Worm (Caenorhabditis elegans) whole organism, mixed stage, embryonic: ENCODE measurements around the gene F25B5.3.

Experiments
- ceh-43 ChIP-seq: fragments of 200-800 bp; sonication (Bioruptor generic); optimal IDR thresholded peaks from 2 replicates; lab custom pipeline; 2018; ENCODE audit warnings: mild to moderate bottlenecking, missing genetic modification characterization, moderate library complexity, missing compliant biosample characterization
- ceh-83 ChIP-seq: fragments of 200-800 bp; sonication (Bioruptor generic); optimal IDR thresholded peaks from 2 replicates; lab custom pipeline; 2018; ENCODE audit warnings: mild to moderate bottlenecking, missing genetic modification characterization, missing compliant biosample characterization
- ces-1 ChIP-seq: fragments of 150-350 bp; optimal IDR thresholded peaks from 2 replicates; lab custom pipeline; 2014; ENCODE audit warnings: missing biosample characterization, missing genetic modification reagents, missing genetic modification characterization
- elt-1 ChIP-seq: sonication (generic microtip); optimal IDR thresholded peaks from 2 replicates; lab custom pipeline; 2017; ENCODE audit warnings: missing genetic modification characterization, mild to moderate bottlenecking, missing compliant biosample characterization, antibody characterized with exemption, moderate library complexity, borderline replicate concordance; ENCODE audit not compliant: insufficient read depth
- lsy-2 ChIP-seq: fragments of 150-350 bp; optimal IDR thresholded peaks from 2 replicates; lab custom pipeline; 2014; ENCODE audit warnings: missing biosample characterization, missing genetic modification characterization
- mls-2 ChIP-seq: sonication (generic microtip); optimal IDR thresholded peaks from 2 replicates; lab custom pipeline; 2016; ENCODE audit warnings: mild to moderate bottlenecking, missing genetic modification characterization, moderate library complexity, missing compliant biosample characterization
- nhr-2 ChIP-seq: fragments of 150-350 bp; optimal IDR thresholded peaks from 2 replicates; lab custom pipeline; 2014; ENCODE audit warnings: missing biosample characterization, missing genetic modification characterization
- snpc-4 ChIP-seq: fragments of 150-350 bp; optimal IDR thresholded peaks from 2 replicates; lab custom pipeline; 2014; ENCODE audit warnings: missing biosample characterization, missing genetic modification characterization
- unc-62 ChIP-seq: fragments of 150-350 bp; optimal IDR thresholded peaks from 2 replicates; lab custom pipeline; 2014; ENCODE audit warnings: missing biosample characterization, missing genetic modification reagents, missing genetic modification characterization
- ztf-11 ChIP-seq: fragments of 150-350 bp; optimal IDR thresholded peaks from 2 replicates; lab custom pipeline; 2014; ENCODE audit warnings: missing biosample characterization, missing genetic modification characterization

DNA sequence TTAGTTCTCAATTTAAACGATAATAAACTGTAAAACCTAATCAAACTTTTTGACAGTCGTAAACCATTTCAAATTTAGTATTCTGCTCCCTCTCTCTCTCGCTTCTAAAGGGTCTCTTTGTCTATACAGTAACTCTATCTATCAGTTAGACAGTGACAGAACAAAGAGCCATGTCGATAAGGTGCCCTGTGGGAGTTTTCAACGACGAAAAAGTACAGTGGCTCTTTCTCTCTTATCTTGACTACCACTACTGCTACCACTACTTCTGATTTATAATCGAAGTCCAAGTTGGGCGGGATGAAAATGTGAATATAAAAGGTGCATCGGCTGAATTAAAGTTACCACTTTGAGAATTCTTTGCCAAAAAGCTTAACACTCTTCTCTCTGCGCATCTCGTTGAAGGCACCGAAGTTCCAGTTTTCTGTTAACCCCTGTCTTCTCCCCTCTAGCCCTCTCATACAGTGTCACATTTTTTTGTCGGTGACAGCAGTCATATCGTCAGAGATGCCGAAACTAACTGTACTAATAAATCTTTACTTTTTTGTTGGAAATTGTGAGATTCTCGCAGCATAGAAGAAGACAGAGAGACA lies 2.2 kb downstream of the F25B5.3 start:
- TF ChIP-seq elt-1 (tag; lab: Kevin White, UChicago): no peak
- TF ChIP-seq unc-62 (GFP tag; lab: Kevin White, UChicago): no peak
- TF ChIP-seq ceh-83 (GFP tag; lab: Kevin White, UChicago): no peak
- TF ChIP-seq mls-2: no peak
- TF ChIP-seq ztf-11: no peak
- TF ChIP-seq ces-1 (GFP tag; lab: Kevin White, UChicago): no peak
- TF ChIP-seq lsy-2: no peak
- no peak for TF ChIP-seq ceh-43 (GFP tag; lab: Kevin White, UChicago)
- no peak for TF ChIP-seq snpc-4 (tag; lab: Kevin White, UChicago)
- TF ChIP-seq nhr-2: no peak
